Worm (Caenorhabditis elegans): ENCODE measurements around the gene F35B3.3.

Gene F35B3.3

ce11 chrX:17038616-17039015 is 25.4 kb downstream of the F35B3.3 start:
- TF ChIP-seq F13C5.2 (tag; optimal IDR thresholded peaks at IDR 0.05): no peak
- no peak for TF ChIP-seq tbx-11 (GFP tag; IDR thresholded peaks at IDR 0.05)
- TF ChIP-seq B0310.2 (tag; optimal IDR thresholded peaks at IDR 0.05): no peak
- TF ChIP-seq ets-7 (tag; optimal IDR thresholded peaks at IDR 0.05): no peak
- no peak for TF ChIP-seq hmbx-1 (tag; optimal IDR thresholded peaks at IDR 0.05)
- no peak for TF ChIP-seq ama-1 (optimal IDR thresholded peaks at IDR 0.05)
- TF ChIP-seq tra-4 (tag; optimal IDR thresholded peaks at IDR 0.05): no peak
- no peak for TF ChIP-seq scrt-1 (GFP tag; IDR thresholded peaks at IDR 0.05)
- TF ChIP-seq ceh-13 (GFP tag; optimal IDR thresholded peaks at IDR 0.05): no peak
- no peak for TF ChIP-seq hnd-1 (tag; optimal IDR thresholded peaks at IDR 0.05)
- no peak for TF ChIP-seq tbx-37 (GFP tag; conservative IDR thresholded peaks at IDR 0.05)
- TF ChIP-seq ceh-36 (tag; optimal IDR thresholded peaks at IDR 0.05): no peak
- TF ChIP-seq aly-1 (tag; optimal IDR thresholded peaks at IDR 0.05): no peak
- TF ChIP-seq hmg-4 (GFP tag; optimal IDR thresholded peaks at IDR 0.05): no peak
- no peak for TF ChIP-seq flt-1 (GFP tag; IDR thresholded peaks at IDR 0.05)
- TF ChIP-seq pes-1 (GFP tag; IDR thresholded peaks at IDR 0.05): no peak
- TF ChIP-seq sea-1 (GFP tag; conservative IDR thresholded peaks at IDR 0.05): no peak

ce11 chrX:17041571-17041970 is 28.3 kb downstream of the F35B3.3 start:
- no peak for TF ChIP-seq tbx-11 (GFP tag; IDR thresholded peaks at IDR 0.05)
- no peak for TF ChIP-seq ceh-36 (tag; optimal IDR thresholded peaks at IDR 0.05)
- TF ChIP-seq ama-1 (optimal IDR thresholded peaks at IDR 0.05): no peak
- no peak for TF ChIP-seq pes-1 (GFP tag; IDR thresholded peaks at IDR 0.05)
- TF ChIP-seq B0310.2 (tag; optimal IDR thresholded peaks at IDR 0.05): no peak
- TF ChIP-seq hmbx-1 (tag; optimal IDR thresholded peaks at IDR 0.05): no peak
- TF ChIP-seq tbx-37 (GFP tag; conservative IDR thresholded peaks at IDR 0.05): no peak
- TF ChIP-seq hnd-1 (tag; optimal IDR thresholded peaks at IDR 0.05): no peak
- no peak for TF ChIP-seq F13C5.2 (tag; optimal IDR thresholded peaks at IDR 0.05)
- TF ChIP-seq scrt-1 (GFP tag; IDR thresholded peaks at IDR 0.05): no peak
- TF ChIP-seq aly-1 (tag; optimal IDR thresholded peaks at IDR 0.05): no peak
- TF ChIP-seq hmg-4 (GFP tag; optimal IDR thresholded peaks at IDR 0.05): no peak
- TF ChIP-seq ets-7 (tag; optimal IDR thresholded peaks at IDR 0.05): no peak
- no peak for TF ChIP-seq flt-1 (GFP tag; IDR thresholded peaks at IDR 0.05)
- TF ChIP-seq sea-1 (GFP tag; conservative IDR thresholded peaks at IDR 0.05): no peak
- no peak for TF ChIP-seq tra-4 (tag; optimal IDR thresholded peaks at IDR 0.05)
- TF ChIP-seq ceh-13 (GFP tag; optimal IDR thresholded peaks at IDR 0.05): no peak

- no peak for TF ChIP-seq hmbx-1 (tag; optimal IDR thresholded peaks at IDR 0.05)
- no peak for TF ChIP-seq ceh-36 (tag; optimal IDR thresholded peaks at IDR 0.05)
- no peak for TF ChIP-seq ceh-13 (GFP tag; optimal IDR thresholded peaks at IDR 0.05)
- TF ChIP-seq scrt-1 (GFP tag; IDR thresholded peaks at IDR 0.05): no peak
- TF ChIP-seq ama-1 (optimal IDR thresholded peaks at IDR 0.05): no peak
- TF ChIP-seq F13C5.2 (tag; optimal IDR thresholded peaks at IDR 0.05): no peak
- no peak for TF ChIP-seq B0310.2 (tag; optimal IDR thresholded peaks at IDR 0.05)
- TF ChIP-seq ets-7 (tag; optimal IDR thresholded peaks at IDR 0.05): no peak
Observed at ce11 chrX:17042946-17043345, 29.7 kb downstream of the F35B3.3 start, which contains the start of gene F35B3.7. Gene F35B3.7, minus strand, starts transcription at chrX:17043078.

ce11 chrX:17045529-17045928 is 32.3 kb downstream of the F35B3.3 start, which contains the start of gene C30G4.2:
Gene C30G4.2, minus strand, starts transcription at chrX:17045629.
- TF ChIP-seq hnd-1 (tag; optimal IDR thresholded peaks at IDR 0.05): no peak
- no peak for TF ChIP-seq sea-1 (GFP tag; conservative IDR thresholded peaks at IDR 0.05)
- no peak for TF ChIP-seq ceh-36 (tag; optimal IDR thresholded peaks at IDR 0.05)
- TF ChIP-seq tbx-11 (GFP tag; IDR thresholded peaks at IDR 0.05): no peak
- TF ChIP-seq tra-4 (tag; optimal IDR thresholded peaks at IDR 0.05): no peak
- TF ChIP-seq ceh-13 (GFP tag; optimal IDR thresholded peaks at IDR 0.05): no peak
- no peak for TF ChIP-seq ets-7 (tag; optimal IDR thresholded peaks at IDR 0.05)
- TF ChIP-seq scrt-1 (GFP tag; IDR thresholded peaks at IDR 0.05): no peak
- TF ChIP-seq ama-1 (optimal IDR thresholded peaks at IDR 0.05): no peak
- no peak for TF ChIP-seq pes-1 (GFP tag; IDR thresholded peaks at IDR 0.05)
- no peak for TF ChIP-seq flt-1 (GFP tag; IDR thresholded peaks at IDR 0.05)
- TF ChIP-seq hmg-4 (GFP tag; optimal IDR thresholded peaks at IDR 0.05): no peak
- no peak for TF ChIP-seq F13C5.2 (tag; optimal IDR thresholded peaks at IDR 0.05)

ce11 chrX:17054121-17054520 is 40.9 kb downstream of the F35B3.3 start:
- TF ChIP-seq F13C5.2 (tag; optimal IDR thresholded peaks at IDR 0.05) (no peak), hnd-1 (tag; optimal IDR thresholded peaks at IDR 0.05) (no peak), hmbx-1 (tag; optimal IDR thresholded peaks at IDR 0.05) (no peak), sea-1 (GFP tag; conservative IDR thresholded peaks at IDR 0.05) (no peak), ceh-36 (tag; optimal IDR thresholded peaks at IDR 0.05) (no peak), flt-1 (GFP tag; IDR thresholded peaks at IDR 0.05) (no peak), pes-1 (GFP tag; IDR thresholded peaks at IDR 0.05) (no peak), tbx-37 (GFP tag; conservative IDR thresholded peaks at IDR 0.05) (no peak), hmg-4 (GFP tag; optimal IDR thresholded peaks at IDR 0.05) (no peak), ceh-13 (GFP tag; optimal IDR thresholded peaks at IDR 0.05) (no peak), ama-1 (optimal IDR thresholded peaks at IDR 0.05) (no peak), tbx-11 (GFP tag; IDR thresholded peaks at IDR 0.05) (no peak), B0310.2 (tag; optimal IDR thresholded peaks at IDR 0.05) (no peak)

- no peak for TF ChIP-seq ceh-13 (GFP tag; optimal IDR thresholded peaks at IDR 0.05)
- TF ChIP-seq tra-4 (tag; optimal IDR thresholded peaks at IDR 0.05): no peak
- no peak for TF ChIP-seq hnd-1 (tag; optimal IDR thresholded peaks at IDR 0.05)
- TF ChIP-seq aly-1 (tag; optimal IDR thresholded peaks at IDR 0.05): no peak
- no peak for TF ChIP-seq hmg-4 (GFP tag; optimal IDR thresholded peaks at IDR 0.05)
- no peak for TF ChIP-seq scrt-1 (GFP tag; IDR thresholded peaks at IDR 0.05)
- TF ChIP-seq F13C5.2 (tag; optimal IDR thresholded peaks at IDR 0.05): no peak
- TF ChIP-seq pes-1 (GFP tag; IDR thresholded peaks at IDR 0.05): no peak
- TF ChIP-seq tbx-11 (GFP tag; IDR thresholded peaks at IDR 0.05): no peak
- TF ChIP-seq sea-1 (GFP tag; conservative IDR thresholded peaks at IDR 0.05): no peak
- no peak for TF ChIP-seq ceh-36 (tag; optimal IDR thresholded peaks at IDR 0.05)
- TF ChIP-seq ets-7 (tag; optimal IDR thresholded peaks at IDR 0.05): no peak
- no peak for TF ChIP-seq ama-1 (optimal IDR thresholded peaks at IDR 0.05)
- TF ChIP-seq B0310.2 (tag; optimal IDR thresholded peaks at IDR 0.05): no peak
- TF ChIP-seq hmbx-1 (tag; optimal IDR thresholded peaks at IDR 0.05): no peak
Observed at ce11 chrX:17055481-17055835, 42.2 kb downstream of the F35B3.3 start, which contains the start of gene gcy-11. Gene gcy-11, minus strand, starts transcription at chrX:17055581.
